Worm (Caenorhabditis elegans) whole organism, late embryonic: ENCODE data around the gene fax-1.
A peak's percentile ranks its signal among the peaks of the same experiment; 100 is the strongest.

Experiments used
- F13H6.1 ChIP-seq: sonication (generic microtip); optimal IDR thresholded peaks from 2 replicates; lab custom pipeline; 2016; ENCODE audit warnings: missing genetic modification characterization, missing compliant biosample characterization
- K02D7.2 ChIP-seq: sonication (generic microtip); optimal IDR thresholded peaks from 2 replicates; lab custom pipeline; 2017; ENCODE audit warnings: mild to moderate bottlenecking, missing genetic modification characterization, missing compliant biosample characterization
- K09A11.1 ChIP-seq: sonication (generic microtip); optimal IDR thresholded peaks from 2 replicates; lab custom pipeline; 2017; ENCODE audit warnings: antibody characterized with exemption, mild to moderate bottlenecking, missing genetic modification characterization, missing compliant biosample characterization; ENCODE audit not compliant: insufficient read depth
- ahr-1 ChIP-seq: sonication (generic microtip); optimal IDR thresholded peaks from 2 replicates; lab custom pipeline; 2016; ENCODE audit warnings: missing genetic modification characterization, missing compliant biosample characterization
- ceh-14 ChIP-seq: sonication (generic microtip); optimal IDR thresholded peaks from 2 replicates; lab custom pipeline; 2016; ENCODE audit warnings: missing genotype, missing genetic modification characterization, missing compliant biosample characterization
- ceh-19 ChIP-seq: fragments of 200-800 bp; sonication (Bioruptor generic); optimal IDR thresholded peaks from 2 replicates; lab custom pipeline; 2018; ENCODE audit warnings: mild to moderate bottlenecking, missing genetic modification characterization, missing compliant biosample characterization
- ceh-2 ChIP-seq: sonication (generic microtip); optimal IDR thresholded peaks from 2 replicates; lab custom pipeline; 2016; ENCODE audit warnings: missing genotype, missing genetic modification characterization, missing compliant biosample characterization
- ceh-22 ChIP-seq: sonication (generic microtip); optimal IDR thresholded peaks from 2 replicates; lab custom pipeline; 2017; ENCODE audit warnings: missing biosample characterization, missing genetic modification characterization
- ceh-30 ChIP-seq: fragments of 150-350 bp; optimal IDR thresholded peaks from 2 replicates; lab custom pipeline; 2014; ENCODE audit warnings: missing biosample characterization, missing genetic modification characterization
- ceh-6 ChIP-seq: fragments of 200-800 bp; sonication (Bioruptor generic); optimal IDR thresholded peaks from 2 replicates; lab custom pipeline; 2018; ENCODE audit warnings: mild to moderate bottlenecking, missing genetic modification characterization, missing compliant biosample characterization
- ceh-9 ChIP-seq: sonication (generic microtip); optimal IDR thresholded peaks from 2 replicates; lab custom pipeline; 2016; ENCODE audit warnings: mild to moderate bottlenecking, missing genetic modification characterization, inconsistent platforms, missing compliant biosample characterization
- che-1 ChIP-seq: sonication (generic microtip); optimal IDR thresholded peaks from 2 replicates; lab custom pipeline; 2016; ENCODE audit warnings: mild to moderate bottlenecking, missing genetic modification characterization, missing compliant biosample characterization
- dve-1 ChIP-seq: sonication (generic microtip); optimal IDR thresholded peaks from 2 replicates; lab custom pipeline; 2017; ENCODE audit warnings: antibody characterized with exemption, mild to moderate bottlenecking, missing genetic modification characterization, missing compliant biosample characterization
- elt-2 ChIP-seq: sonication (generic microtip); optimal IDR thresholded peaks from 2 replicates; lab custom pipeline; 2016; ENCODE audit warnings: missing genetic modification reagents, missing genetic modification characterization, missing compliant biosample characterization
- elt-4 ChIP-seq: sonication (generic microtip); optimal IDR thresholded peaks from 2 replicates; lab custom pipeline; 2016; ENCODE audit warnings: missing genetic modification characterization, missing compliant biosample characterization
- eyg-1 ChIP-seq: sonication (generic microtip); optimal IDR thresholded peaks from 2 replicates; lab custom pipeline; 2016; ENCODE audit warnings: missing genotype, missing genetic modification characterization, missing compliant biosample characterization
- fax-1 ChIP-seq: sonication (generic microtip); optimal IDR thresholded peaks from 2 replicates; lab custom pipeline; 2016; ENCODE audit warnings: missing genotype, missing genetic modification characterization, missing compliant biosample characterization
- fkh-10 ChIP-seq: fragments of 150-350 bp; optimal IDR thresholded peaks from 2 replicates; lab custom pipeline; 2014; ENCODE audit warnings: missing biosample characterization, missing genetic modification reagents, missing genetic modification characterization
- fkh-6 ChIP-seq: sonication (generic microtip); optimal IDR thresholded peaks from 2 replicates; lab custom pipeline; 2016; ENCODE audit warnings: missing genetic modification characterization, missing compliant biosample characterization
- gmeb-2 ChIP-seq: sonication (generic microtip); optimal IDR thresholded peaks from 2 replicates; lab custom pipeline; 2016; ENCODE audit warnings: missing genetic modification characterization, inconsistent platforms, missing compliant biosample characterization
- hlh-15 ChIP-seq: sonication (generic microtip); optimal IDR thresholded peaks from 2 replicates; lab custom pipeline; 2016; ENCODE audit warnings: missing genetic modification characterization, missing compliant biosample characterization
- lim-6 ChIP-seq: sonication (generic microtip); optimal IDR thresholded peaks from 2 replicates; lab custom pipeline; 2016; ENCODE audit warnings: missing genetic modification characterization, missing compliant biosample characterization
- madf-2 ChIP-seq: sonication (generic microtip); optimal IDR thresholded peaks from 2 replicates; lab custom pipeline; 2017; ENCODE audit warnings: missing genetic modification characterization, missing compliant biosample characterization
- mec-3 ChIP-seq: sonication (generic microtip); optimal IDR thresholded peaks from 2 replicates; lab custom pipeline; 2016; ENCODE audit warnings: borderline replicate concordance, missing genetic modification characterization, missing compliant biosample characterization
- nfya-1 ChIP-seq: sonication (generic microtip); optimal IDR thresholded peaks from 2 replicates; lab custom pipeline; 2017; ENCODE audit warnings: missing genetic modification characterization, mild to moderate bottlenecking, missing compliant biosample characterization, antibody characterized with exemption, moderate library complexity
- nhr-11 ChIP-seq: fragments of 150-350 bp; optimal IDR thresholded peaks from 2 replicates; lab custom pipeline; 2014; ENCODE audit warnings: missing biosample characterization, missing genetic modification characterization
- npax-4 ChIP-seq: sonication (generic microtip); optimal IDR thresholded peaks from 2 replicates; lab custom pipeline; 2016; ENCODE audit warnings: missing genetic modification characterization, missing compliant biosample characterization
- pag-3 ChIP-seq: sonication (generic microtip); optimal IDR thresholded peaks from 2 replicates; lab custom pipeline; 2016; ENCODE audit warnings: missing compliant biosample characterization, missing genetic modification characterization, borderline replicate concordance
- pax-1 ChIP-seq: fragments of 150-350 bp; optimal IDR thresholded peaks from 2 replicates; lab custom pipeline; 2014; ENCODE audit warnings: missing biosample characterization, missing genetic modification characterization
- pha-2 ChIP-seq: sonication (generic microtip); optimal IDR thresholded peaks from 2 replicates; lab custom pipeline; 2017; ENCODE audit warnings: mild to moderate bottlenecking, missing genetic modification characterization, missing compliant biosample characterization
- pha-4 ChIP-seq: fragments of 150-350 bp; optimal IDR thresholded peaks from 2 replicates; lab custom pipeline; 2018; ENCODE audit warnings: missing biosample characterization, missing genetic modification reagents, missing genetic modification characterization
- pros-1 ChIP-seq: fragments of 150-350 bp; optimal IDR thresholded peaks from 2 replicates; lab custom pipeline; 2014; ENCODE audit warnings: missing biosample characterization, missing genetic modification reagents, missing genetic modification characterization
- rnt-1 ChIP-seq: sonication (generic microtip); optimal IDR thresholded peaks from 2 replicates; lab custom pipeline; 2016; ENCODE audit warnings: missing genetic modification characterization, missing compliant biosample characterization
- sox-2 ChIP-seq: fragments of 200-800 bp; sonication (Bioruptor generic); IDR thresholded peaks from 2 replicates; pipeline ENCODE4 v1.3.6; 2022; ENCODE audit warnings: missing genetic modification reagents, missing genetic modification characterization, missing compliant biosample characterization
- syd-9 ChIP-seq: sonication (generic microtip); optimal IDR thresholded peaks from 2 replicates; lab custom pipeline; 2016; ENCODE audit warnings: mild to moderate bottlenecking, missing genetic modification characterization, moderate library complexity, missing compliant biosample characterization
- tbx-2 ChIP-seq: sonication (generic microtip); optimal IDR thresholded peaks from 2 replicates; lab custom pipeline; 2016; ENCODE audit warnings: missing genetic modification characterization, missing compliant biosample characterization
- unc-55 ChIP-seq: sonication (generic microtip); optimal IDR thresholded peaks from 2 replicates; lab custom pipeline; 2017; ENCODE audit warnings: missing biosample characterization, missing genetic modification reagents, missing genetic modification characterization
- unc-86 ChIP-seq: sonication (generic microtip); optimal IDR thresholded peaks from 2 replicates; lab custom pipeline; 2016; ENCODE audit warnings: missing genetic modification characterization, missing compliant biosample characterization
- zip-5 ChIP-seq: sonication (generic microtip); optimal IDR thresholded peaks from 2 replicates; lab custom pipeline; 2016; ENCODE audit warnings: missing genetic modification characterization, missing compliant biosample characterization
- ztf-16 ChIP-seq: sonication (generic microtip); optimal IDR thresholded peaks from 2 replicates; lab custom pipeline; 2017; ENCODE audit warnings: missing genetic modification characterization, missing compliant biosample characterization

The fax-1 gene

DNA sequence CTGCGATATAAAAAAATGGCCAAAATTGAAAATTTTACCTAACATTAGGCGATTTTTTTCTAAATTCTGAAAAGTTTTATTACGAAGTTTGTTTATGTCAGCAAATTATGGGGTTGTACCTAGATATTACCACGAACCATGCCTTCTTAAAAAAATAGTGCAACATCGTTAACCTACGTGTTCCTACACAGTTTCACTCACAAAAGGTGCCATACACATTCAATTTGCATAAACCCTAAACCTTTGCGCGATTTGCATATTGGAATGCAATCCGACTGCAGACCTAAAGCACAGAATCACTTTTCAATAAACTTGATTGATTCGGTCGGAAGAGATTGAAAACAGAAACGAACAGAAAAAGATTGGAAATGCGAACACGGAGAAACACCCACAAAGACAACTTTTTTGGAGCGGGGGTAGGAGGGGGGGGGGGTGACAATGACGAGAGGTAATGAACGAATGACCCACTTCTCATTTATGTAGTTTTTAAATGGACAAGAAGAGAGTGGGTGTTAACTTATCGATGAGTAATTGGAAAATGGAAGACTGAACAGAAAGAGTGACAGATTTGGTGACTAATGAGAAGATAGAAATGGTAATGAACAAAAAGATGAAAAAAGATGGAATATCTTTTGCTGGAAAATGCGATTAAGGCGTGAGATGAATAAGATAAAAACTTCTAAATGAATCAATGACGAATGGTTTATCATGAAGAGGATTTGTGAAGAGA, 42.9 kb downstream of the fax-1 start:
- no peak for TF ChIP-seq eyg-1
- TF ChIP-seq npax-4 (tag; lab: Kevin White, UChicago) = no peak
- TF ChIP-seq tbx-2 (tag; lab: Kevin White, UChicago) = no peak
- TF ChIP-seq pag-3 (tag; lab: Kevin White, UChicago) = no peak
- no peak for TF ChIP-seq ceh-2 (tag; lab: Kevin White, UChicago)
- TF ChIP-seq pha-2 (tag; lab: Kevin White, UChicago) = no peak
- no peak for TF ChIP-seq hlh-15
- no peak for TF ChIP-seq zip-5 (tag; lab: Kevin White, UChicago)
- TF ChIP-seq elt-4 = no peak
- TF ChIP-seq F13H6.1 = no peak
- TF ChIP-seq fkh-10 (GFP tag; lab: Kevin White, UChicago) = no peak
- TF ChIP-seq ahr-1 (tag; lab: Kevin White, UChicago) = no peak
- TF ChIP-seq ztf-16 (tag; lab: Kevin White, UChicago) = no peak
- TF ChIP-seq ceh-22 (tag; lab: Kevin White, UChicago) = no peak
- no peak for TF ChIP-seq pax-1 (tag; lab: Kevin White, UChicago)
- no peak for TF ChIP-seq ceh-19 (GFP tag; lab: Kevin White, UChicago)
- TF ChIP-seq ceh-9 = no peak
- no peak for TF ChIP-seq madf-2
- no peak for TF ChIP-seq unc-55 (GFP tag; lab: Kevin White, UChicago)
- no peak for TF ChIP-seq K09A11.1

DNA sequence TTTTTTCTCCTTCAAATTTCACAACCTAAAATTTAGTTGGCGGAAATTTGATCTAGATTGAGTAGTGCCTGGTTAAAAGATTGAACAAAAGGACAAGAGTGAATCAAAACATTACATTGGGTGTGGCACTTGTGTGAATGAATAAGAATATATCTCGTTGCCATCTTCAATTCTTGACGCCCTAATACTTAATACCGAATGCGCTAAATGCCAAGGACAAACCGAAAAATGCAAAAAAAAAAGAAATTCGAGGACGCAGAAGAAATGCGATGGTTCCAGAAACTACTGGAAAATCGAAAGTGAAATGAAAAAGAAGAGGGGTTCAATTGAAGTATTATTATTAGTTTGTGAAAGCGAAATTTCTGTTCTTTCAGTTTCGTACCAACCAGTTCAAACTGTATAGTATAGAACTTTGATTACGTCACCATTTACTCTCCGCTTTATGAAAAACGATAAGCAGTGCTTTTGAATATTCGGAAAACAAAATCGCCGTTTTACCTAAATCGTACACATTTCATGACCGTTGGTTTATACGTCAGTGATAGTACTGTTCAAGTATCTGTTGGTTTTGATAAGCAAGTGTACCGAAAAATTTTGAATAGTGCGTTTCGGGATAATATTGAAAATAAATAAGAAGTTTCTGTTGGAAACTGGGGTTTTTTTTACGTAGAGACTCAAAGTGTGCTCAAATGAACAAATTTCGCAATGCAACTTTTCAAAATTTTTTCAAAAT, 43.9 kb downstream of the fax-1 start:
- TF ChIP-seq nhr-11 (tag; lab: Kevin White, UChicago) (no peak), ahr-1 (tag; lab: Kevin White, UChicago) (no peak), pax-1 (tag; lab: Kevin White, UChicago) (no peak), fkh-6 (tag; lab: Kevin White, UChicago) (no peak), sox-2 (GFP tag; lab: Robert Waterston, UW) (no peak), che-1 (no peak), eyg-1 (no peak), gmeb-2 (no peak), ceh-6 (no peak), hlh-15 (no peak), lim-6 (tag; lab: Kevin White, UChicago) (no peak), ztf-16 (tag; lab: Kevin White, UChicago) (no peak), elt-4 (no peak), dve-1 (tag; lab: Kevin White, UChicago) (no peak), ceh-2 (tag; lab: Kevin White, UChicago) (no peak)

DNA sequence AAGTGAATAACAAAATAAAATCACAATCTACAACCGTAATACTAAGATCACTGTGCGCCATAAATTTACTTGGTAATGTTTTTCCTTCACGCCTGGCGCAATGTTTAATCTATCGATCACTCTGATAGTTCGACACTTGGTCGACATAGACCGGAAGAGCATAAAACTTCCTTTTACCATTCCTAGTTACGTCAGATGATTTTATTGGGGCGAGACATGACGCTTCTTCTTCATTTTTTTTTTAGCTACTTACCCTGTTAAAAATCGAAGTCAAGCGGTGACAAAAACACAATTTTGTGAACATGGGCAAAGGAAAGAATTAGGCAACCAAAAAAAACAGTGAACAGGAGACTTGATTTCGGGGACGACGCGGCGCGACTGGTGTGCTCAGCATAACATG, 44.6 kb downstream of the fax-1 start:
- TF ChIP-seq K02D7.2 (tag; lab: Kevin White, UChicago) (no peak), che-1 (no peak), unc-86 (no peak), nhr-11 (tag; lab: Kevin White, UChicago) (no peak), pros-1 (tag; lab: Kevin White, UChicago) (no peak), ceh-30 (no peak)

DNA sequence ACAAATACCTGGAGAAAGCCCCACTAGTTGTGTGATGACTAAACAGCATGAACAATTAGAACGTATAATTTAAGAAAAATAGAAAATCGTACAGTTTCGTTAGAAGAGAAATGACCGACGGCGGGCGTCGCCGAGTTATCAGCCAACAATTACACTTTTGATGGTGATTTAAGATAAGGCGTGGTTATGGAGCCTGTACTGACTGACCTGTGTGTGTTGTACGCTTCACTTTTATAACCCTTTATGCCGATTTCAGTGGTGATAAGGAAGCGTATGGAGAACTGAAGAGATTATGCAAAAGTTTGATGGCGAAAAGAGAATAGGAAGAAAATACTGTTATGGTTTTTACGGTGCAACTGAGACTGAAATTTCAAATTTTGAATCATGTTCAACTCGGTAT, 46.0 kb downstream of the fax-1 start:
- TF ChIP-seq elt-2 (tag; lab: Kevin White, UChicago) (peak; percentile 87), rnt-1 (tag; lab: Kevin White, UChicago) (no peak)

DNA sequence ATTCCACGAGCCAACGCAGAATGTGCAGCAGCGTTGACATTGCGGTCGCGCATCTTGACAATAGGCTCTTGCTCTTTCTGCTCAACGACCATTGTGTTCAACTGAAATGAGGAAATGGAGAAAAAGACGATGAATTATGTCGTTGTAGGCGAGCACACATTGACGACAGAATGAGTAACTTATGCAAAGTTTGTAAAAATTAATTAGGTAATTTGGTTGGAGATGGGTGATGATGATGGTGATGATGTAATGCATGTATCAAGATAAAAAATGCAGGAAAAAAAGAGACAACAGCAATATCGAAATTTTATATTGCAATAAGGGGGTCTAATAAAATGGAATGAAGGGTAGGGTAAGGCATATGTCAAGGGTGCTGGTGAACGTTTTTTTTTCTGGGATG, 46.8 kb downstream of the fax-1 start, which contains the start of gene bbln-1:
Gene bbln-1, minus strand, starts transcription at position 101 of the 400 bp plus-strand sequence.
- TF ChIP-seq nfya-1 (tag; lab: Kevin White, UChicago) (no peak), pha-4 (tag; lab: Kevin White, UChicago) (no peak), ceh-14 (tag; lab: Kevin White, UChicago) (no peak), syd-9 (tag; lab: Kevin White, UChicago) (no peak), fkh-6 (tag; lab: Kevin White, UChicago) (no peak), gmeb-2 (no peak), ahr-1 (tag; lab: Kevin White, UChicago) (no peak), fax-1 (tag; lab: Kevin White, UChicago) (no peak), mec-3 (no peak), tbx-2 (tag; lab: Kevin White, UChicago) (no peak), pha-2 (tag; lab: Kevin White, UChicago) (no peak)
